Worm (Caenorhabditis elegans) whole organism, L2 larva: ENCODE results near the gene Y41E3.6.

ENCODE experiments used
- C34F6.9 ChIP-seq: fragments of 150-350 bp; optimal IDR thresholded peaks from 2 replicates; lab custom pipeline; 2014; ENCODE audit warnings: missing biosample characterization, missing genetic modification characterization
- F13H6.1 ChIP-seq: sonication (generic microtip); optimal IDR thresholded peaks from 2 replicates; lab custom pipeline; 2016; ENCODE audit warnings: missing genetic modification characterization, missing compliant biosample characterization
- R02D3.7 ChIP-seq: fragments of 150-350 bp; optimal IDR thresholded peaks from 2 replicates; lab custom pipeline; 2014; ENCODE audit warnings: missing biosample characterization, missing genetic modification characterization
- Y55F3AM.14 ChIP-seq: fragments of 200-800 bp; sonication (Bioruptor generic); optimal IDR thresholded peaks from 2 replicates; lab custom pipeline; 2018; ENCODE audit warnings: mild to moderate bottlenecking, missing genetic modification characterization, missing compliant biosample characterization
- ZK546.5 ChIP-seq: sonication (generic microtip); optimal IDR thresholded peaks from 2 replicates; lab custom pipeline; 2017; ENCODE audit warnings: missing biosample characterization, missing genetic modification characterization
- aly-2 ChIP-seq: fragments of 150-350 bp; optimal IDR thresholded peaks from 2 replicates; lab custom pipeline; 2014; ENCODE audit warnings: missing biosample characterization, missing genetic modification characterization
- ama-1 ChIP-seq: fragments of 150-350 bp; optimal IDR thresholded peaks from 2 replicates; lab custom pipeline; 2018; ENCODE audit warnings: inconsistent platforms
- blmp-1 ChIP-seq: sonication (generic microtip); optimal IDR thresholded peaks from 2 replicates; lab custom pipeline; 2017; ENCODE audit warnings: missing genetic modification characterization, mild to moderate bottlenecking, missing compliant biosample characterization, antibody characterized with exemption, moderate library complexity; ENCODE audit not compliant: insufficient read depth
- ceh-16 ChIP-seq: fragments of 150-350 bp; optimal IDR thresholded peaks from 2 replicates; lab custom pipeline; 2014; ENCODE audit warnings: missing biosample characterization, missing genetic modification characterization
- ceh-82 ChIP-seq: fragments of 150-350 bp; optimal IDR thresholded peaks from 2 replicates; lab custom pipeline; 2014; ENCODE audit warnings: missing biosample characterization, missing genetic modification characterization
- crh-2 ChIP-seq: sonication (generic microtip); optimal IDR thresholded peaks from 2 replicates; lab custom pipeline; 2017; ENCODE audit warnings: missing biosample characterization, missing genetic modification characterization
- egl-27 ChIP-seq: sonication (generic microtip); optimal IDR thresholded peaks from 3 replicates; lab custom pipeline; 2017; ENCODE audit warnings: missing biosample characterization, missing genetic modification reagents, missing genetic modification characterization
- elt-1 ChIP-seq: fragments of 150-350 bp; optimal IDR thresholded peaks from 2 replicates; lab custom pipeline; 2014; ENCODE audit warnings: missing biosample characterization, missing genetic modification characterization
- elt-3 ChIP-seq: sonication (generic microtip); optimal IDR thresholded peaks from 2 replicates; lab custom pipeline; 2017; ENCODE audit warnings: missing biosample characterization, missing genetic modification characterization
- fos-1 ChIP-seq: fragments of 150-350 bp; optimal IDR thresholded peaks from 2 replicates; lab custom pipeline; 2014; ENCODE audit warnings: missing biosample characterization, missing genetic modification characterization
- gmeb-1 ChIP-seq: fragments of 150-350 bp; optimal IDR thresholded peaks from 2 replicates; lab custom pipeline; 2014; ENCODE audit warnings: missing biosample characterization, missing genetic modification characterization
- lin-11 ChIP-seq: fragments of 150-350 bp; sonication (generic microtip); optimal IDR thresholded peaks from 2 replicates; lab custom pipeline; 2014; ENCODE audit warnings: missing biosample characterization, missing genetic modification characterization, inconsistent platforms, mixed read lengths
- lin-39 ChIP-seq: fragments of 150-350 bp; optimal IDR thresholded peaks from 2 replicates; lab custom pipeline; 2014; ENCODE audit warnings: missing biosample characterization, missing genetic modification reagents, missing genetic modification characterization
- lsy-2 ChIP-seq, 2 experiments: fragments of 150-350 bp in 1 of 2; sonication (generic microtip) in 1 of 2; optimal IDR thresholded peaks; 2 replicates each; lab custom pipeline; 2014 to 2017; ENCODE audit warnings: missing biosample characterization in 2 of 2, missing genetic modification characterization in 2 of 2
- mdl-1 ChIP-seq, 2 experiments: fragments of 150-350 bp in 1 of 2; sonication (generic microtip) in 1 of 2; optimal IDR thresholded peaks; 2 replicates each; lab custom pipeline; 2017; ENCODE audit warnings: missing biosample characterization in 2 of 2, missing genetic modification characterization in 2 of 2
- nhr-10 ChIP-seq: sonication (generic microtip); optimal IDR thresholded peaks from 2 replicates; lab custom pipeline; 2017; ENCODE audit warnings: missing biosample characterization, missing genetic modification characterization
- nhr-11 ChIP-seq: fragments of 150-350 bp; optimal IDR thresholded peaks from 2 replicates; lab custom pipeline; 2014; ENCODE audit warnings: missing biosample characterization, missing genetic modification characterization
- nhr-129 ChIP-seq: fragments of 150-350 bp; optimal IDR thresholded peaks from 2 replicates; lab custom pipeline; 2014; ENCODE audit warnings: missing biosample characterization, missing genetic modification characterization
- nhr-23 ChIP-seq: fragments of 150-350 bp; optimal IDR thresholded peaks from 2 replicates; lab custom pipeline; 2014; ENCODE audit warnings: missing biosample characterization, missing genetic modification reagents, missing genetic modification characterization
- nhr-25 ChIP-seq: fragments of 150-350 bp; sonication (generic microtip); optimal IDR thresholded peaks from 3 replicates; lab custom pipeline; 2014; ENCODE audit warnings: missing biosample characterization, missing genetic modification characterization
- peb-1 ChIP-seq: fragments of 150-350 bp; optimal IDR thresholded peaks from 2 replicates; lab custom pipeline; 2014; ENCODE audit warnings: missing biosample characterization, missing genetic modification characterization
- sem-4 ChIP-seq: fragments of 150-350 bp; optimal IDR thresholded peaks from 2 replicates; lab custom pipeline; 2014; ENCODE audit warnings: missing biosample characterization, missing genetic modification reagents, missing genetic modification characterization
- skn-1 ChIP-seq: sonication (generic microtip); optimal IDR thresholded peaks from 2 replicates; lab custom pipeline; 2017; ENCODE audit warnings: missing biosample characterization, missing genetic modification characterization
- sma-9 ChIP-seq, 2 experiments: fragments of 150-350 bp in 1 of 2; sonication (generic microtip) in 1 of 2; optimal IDR thresholded peaks; 2 replicates each; lab custom pipeline; 2014 to 2016; ENCODE audit warnings: missing genetic modification characterization in 2 of 2, mild to moderate bottlenecking in 1 of 2, missing biosample characterization in 1 of 2, missing compliant biosample characterization in 1 of 2, missing genetic modification reagents in 1 of 2, moderate library complexity in 1 of 2
- unc-39 ChIP-seq: fragments of 150-350 bp; optimal IDR thresholded peaks from 2 replicates; lab custom pipeline; 2014; ENCODE audit warnings: missing biosample characterization, missing genetic modification characterization
- unc-55 ChIP-seq: fragments of 150-350 bp; sonication (generic microtip); optimal IDR thresholded peaks from 3 replicates; lab custom pipeline; 2014; ENCODE audit warnings: missing biosample characterization, missing genetic modification reagents, missing genetic modification characterization
- unc-62 ChIP-seq: fragments of 150-350 bp; optimal IDR thresholded peaks from 2 replicates; lab custom pipeline; 2014; ENCODE audit warnings: missing biosample characterization, missing genetic modification reagents, missing genetic modification characterization
- zag-1 ChIP-seq: fragments of 150-350 bp; optimal IDR thresholded peaks from 2 replicates; lab custom pipeline; 2014; ENCODE audit warnings: missing biosample characterization, missing genetic modification characterization
- ztf-4 ChIP-seq: fragments of 150-350 bp; optimal IDR thresholded peaks from 2 replicates; lab custom pipeline; 2014; ENCODE audit warnings: missing biosample characterization, missing genetic modification characterization

Y41E3.6 gene

ce11 chrIV:15013083-15013482, 6.5 kb downstream of the Y41E3.6 start, which contains the start of gene qars-1:
qars-1 (minus strand) TSS chrIV:15013183.
- TF ChIP-seq skn-1 (tag; lab: Kevin White, UChicago) (no peak), ceh-82 (tag; lab: Kevin White, UChicago) (no peak), Y55F3AM.14 (GFP tag; lab: Kevin White, UChicago) (no peak), elt-1 (no peak), peb-1 (no peak), nhr-10 (tag; lab: Kevin White, UChicago) (no peak), nhr-25 (tag; lab: Kevin White, UChicago) (no peak), mdl-1 (tag; optimal IDR thresholded peaks at IDR 0.05; lab: Kevin White, UChicago) (no peak), nhr-11 (no peak), blmp-1 (tag; lab: Kevin White, UChicago) (no peak), ZK546.5 (no peak), fos-1 (tag; lab: Kevin White, UChicago) (no peak), elt-3 (tag; lab: Kevin White, UChicago) (no peak), unc-55 (no peak), ama-1 (no peak), R02D3.7 (no peak)

DNA sequence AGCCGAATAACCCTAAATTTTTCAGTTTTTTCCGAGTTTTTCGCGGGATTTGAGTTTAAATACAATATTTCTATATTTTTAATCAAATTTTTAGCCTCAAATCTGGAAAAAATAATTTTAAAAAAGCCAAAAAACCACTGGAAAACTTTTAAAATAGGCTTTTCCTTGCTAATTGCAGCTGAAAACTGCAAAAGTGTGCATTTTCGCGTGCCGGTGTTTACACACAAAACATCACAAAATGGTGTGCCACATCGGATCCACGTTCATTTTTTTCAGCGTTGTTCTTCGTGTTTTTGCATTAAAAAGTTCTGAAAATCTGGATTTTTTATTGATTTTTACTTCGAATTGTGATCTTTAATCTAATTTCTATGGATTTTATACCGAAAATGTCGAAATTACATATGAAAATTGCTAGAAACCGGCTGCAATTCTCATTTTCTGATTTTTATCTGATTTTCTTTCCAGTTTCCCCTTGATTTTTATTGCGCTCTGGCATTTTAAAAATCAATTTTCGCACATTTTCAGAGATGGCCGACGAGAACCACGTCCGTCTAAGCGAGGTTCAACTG, 7.0 kb downstream of the Y41E3.6 start, which contains the start of gene Y41E3.7:
Gene Y41E3.7, plus strand, starts transcription at position 519 of the 569 bp plus-strand sequence.
- TF ChIP-seq crh-2 (tag; lab: Kevin White, UChicago): no peak
- TF ChIP-seq gmeb-1 (tag; lab: Kevin White, UChicago): peak; percentile 14
- peak; percentile 54 for TF ChIP-seq nhr-129 (tag; lab: Kevin White, UChicago)
- TF ChIP-seq lsy-2 (tag; optimal IDR thresholded peaks at IDR 0.05; lab: Kevin White, UChicago): peak in 1 of 2 experiments; percentile 34
- peak; percentile 28 for TF ChIP-seq unc-55

DNA sequence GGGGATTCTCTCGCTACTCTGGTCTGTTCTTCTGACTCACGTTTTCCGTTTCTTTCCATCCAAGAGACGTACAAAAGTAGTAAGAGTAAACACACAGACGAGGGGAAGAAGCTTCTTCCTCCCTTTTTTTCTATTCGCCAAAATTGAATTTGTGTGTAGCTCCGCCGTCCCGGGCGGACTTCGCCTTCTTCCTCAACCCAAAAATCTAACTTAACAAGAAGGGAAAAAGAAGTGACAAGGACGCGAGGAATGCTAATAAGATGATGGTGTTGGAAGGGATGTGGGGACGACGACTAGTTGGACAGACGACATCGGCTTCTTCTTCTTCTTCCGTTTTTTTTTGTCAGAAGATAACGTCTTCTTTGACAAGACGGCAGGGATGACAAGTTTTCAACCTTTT, 10.4 kb downstream of the Y41E3.6 start:
- no peak for TF ChIP-seq Y55F3AM.14 (GFP tag; lab: Kevin White, UChicago)
- peak; percentile 66 for TF ChIP-seq sem-4
- TF ChIP-seq nhr-10 (tag; lab: Kevin White, UChicago): no peak
- TF ChIP-seq egl-27 (tag; lab: Kevin White, UChicago): peak; percentile 17
- TF ChIP-seq aly-2: no peak
- TF ChIP-seq ZK546.5: no peak
- TF ChIP-seq R02D3.7: no peak
- peak; percentile 6 for TF ChIP-seq sma-9 (GFP tag; optimal IDR thresholded peaks at IDR 0.05; lab: Kevin White, UChicago)
- TF ChIP-seq sma-9 (tag; optimal IDR thresholded peaks at IDR 0.05; lab: Kevin White, UChicago): no peak
- no peak for TF ChIP-seq gmeb-1 (tag; lab: Kevin White, UChicago)
- TF ChIP-seq F13H6.1 (tag; lab: Kevin White, UChicago): peak; percentile 72
- TF ChIP-seq nhr-129 (tag; lab: Kevin White, UChicago): peak; percentile 55
- peak; percentile 65 for TF ChIP-seq zag-1 (tag; lab: Kevin White, UChicago)
- TF ChIP-seq lsy-2 (tag; optimal IDR thresholded peaks at IDR 0.05; lab: Kevin White, UChicago): peak in 1 of 2 experiments; percentile 21
- TF ChIP-seq ceh-16 (tag; lab: Kevin White, UChicago): no peak
- TF ChIP-seq C34F6.9: peak; percentile 26
- no peak for TF ChIP-seq nhr-23 (tag; lab: Kevin White, UChicago)
- TF ChIP-seq ztf-4 (tag; lab: Kevin White, UChicago): no peak

ce11 chrIV:15020958-15021357, 14.4 kb downstream of the Y41E3.6 start:
- TF ChIP-seq lin-11 (tag; lab: Kevin White, UChicago) (peak; percentile 24), unc-55 (peak; percentile 51), nhr-11 (no peak), lin-39 (tag; lab: Kevin White, UChicago) (no peak), mdl-1 (tag; optimal IDR thresholded peaks at IDR 0.05; lab: Kevin White, UChicago) (no peak), blmp-1 (tag; lab: Kevin White, UChicago) (no peak), lsy-2 (tag; optimal IDR thresholded peaks at IDR 0.05; lab: Kevin White, UChicago) (peak in 1 of 2 experiments; percentile 52), aly-2 (no peak), C34F6.9 (peak; percentile 65), zag-1 (tag; lab: Kevin White, UChicago) (peak; percentile 21), nhr-129 (tag; lab: Kevin White, UChicago) (peak; percentile 88), unc-62 (no peak), nhr-10 (tag; lab: Kevin White, UChicago) (no peak), unc-39 (no peak), F13H6.1 (tag; lab: Kevin White, UChicago) (peak; percentile 33)
